Worm (Caenorhabditis elegans) whole organism, L1 larva: ENCODE results near the gene C13A10.2.

Source experiments
- F16B12.6 ChIP-seq: fragments of 150-350 bp; optimal IDR thresholded peaks from 2 replicates; lab custom pipeline; 2014; ENCODE audit warnings: missing biosample characterization, missing genetic modification characterization
- blmp-1 ChIP-seq: fragments of 150-350 bp; optimal IDR thresholded peaks from 2 replicates; lab custom pipeline; 2014; ENCODE audit warnings: missing biosample characterization, missing genetic modification characterization
- ceh-63 ChIP-seq: fragments of 200-800 bp; sonication (Bioruptor generic); optimal IDR thresholded peaks from 2 replicates; lab custom pipeline; 2018; ENCODE audit warnings: mild to moderate bottlenecking, missing genetic modification characterization, missing compliant biosample characterization
- ceh-82 ChIP-seq, 3 experiments: fragments of 150-350 bp in 1 of 3; sonication (generic microtip) in 2 of 3; optimal IDR thresholded peaks; 2 replicates each; lab custom pipeline; 2014 to 2017; ENCODE audit warnings: missing biosample characterization in 3 of 3, missing genetic modification characterization in 3 of 3
- dpl-1 ChIP-seq, 3 experiments: fragments of 150-350 bp in 2 of 3; sonication (generic microtip) in 1 of 3; optimal IDR thresholded peaks; 2 replicates each; lab custom pipeline; 2014 to 2017; ENCODE audit warnings: missing biosample characterization in 3 of 3, missing genetic modification characterization in 3 of 3, missing genetic modification reagents in 3 of 3
- dsc-1 ChIP-seq: sonication (generic microtip); optimal IDR thresholded peaks from 2 replicates; lab custom pipeline; 2016; ENCODE audit warnings: mild to moderate bottlenecking, missing genetic modification characterization, missing compliant biosample characterization
- efl-1 ChIP-seq, 4 experiments: fragments of 150-350 bp; optimal IDR thresholded peaks in 3 of 4; peaks in 1 of 4; 1 replicate in 1 of 4; 2 replicates in 3 of 4; lab custom pipeline; 2014; ENCODE audit warnings: missing biosample characterization in 2 of 4, missing genetic modification characterization in 2 of 4, missing genetic modification reagents in 2 of 4
- elt-2 ChIP-seq: sonication (generic microtip); optimal IDR thresholded peaks from 2 replicates; lab custom pipeline; 2016; ENCODE audit warnings: missing genetic modification characterization, mild to moderate bottlenecking, inconsistent platforms, missing compliant biosample characterization, missing genetic modification reagents
- fos-1 ChIP-seq: fragments of 150-350 bp; optimal IDR thresholded peaks from 2 replicates; lab custom pipeline; 2014; ENCODE audit warnings: missing biosample characterization, missing genetic modification characterization
- lin-14 ChIP-seq: fragments of 200-800 bp; sonication (Bioruptor generic); optimal IDR thresholded peaks from 2 replicates; lab custom pipeline; 2018; ENCODE audit warnings: mild to moderate bottlenecking, missing genetic modification characterization, moderate library complexity, missing compliant biosample characterization
- lsy-2 ChIP-seq, 2 experiments: fragments of 150-350 bp; optimal IDR thresholded peaks; 2 replicates each; lab custom pipeline; 2014; ENCODE audit warnings: missing biosample characterization in 2 of 2, missing genetic modification characterization in 2 of 2
- mab-9 ChIP-seq: fragments of 200-800 bp; sonication (Bioruptor generic); IDR thresholded peaks from 2 replicates; pipeline ENCODE4 v1.3.6; 2022; ENCODE audit warnings: missing genetic modification reagents, missing genetic modification characterization, missing compliant biosample characterization
- mep-1 ChIP-seq: fragments of 150-350 bp; optimal IDR thresholded peaks from 2 replicates; lab custom pipeline; 2014; ENCODE audit warnings: missing biosample characterization, missing genetic modification characterization
- nhr-11 ChIP-seq: fragments of 150-350 bp; optimal IDR thresholded peaks from 2 replicates; lab custom pipeline; 2014; ENCODE audit warnings: missing biosample characterization, missing genetic modification characterization
- nhr-77 ChIP-seq: fragments of 150-350 bp; optimal IDR thresholded peaks from 2 replicates; lab custom pipeline; 2014; ENCODE audit warnings: missing biosample characterization, missing genetic modification characterization
- nhr-90 ChIP-seq: sonication (generic microtip); optimal IDR thresholded peaks from 2 replicates; lab custom pipeline; 2016; ENCODE audit warnings: mild to moderate bottlenecking, missing genetic modification characterization, missing compliant biosample characterization; ENCODE audit not compliant: poor library complexity
- pag-3 ChIP-seq: sonication (generic microtip); optimal IDR thresholded peaks from 2 replicates; lab custom pipeline; 2017; ENCODE audit warnings: missing genetic modification characterization, mild to moderate bottlenecking, missing compliant biosample characterization, antibody characterized with exemption, borderline replicate concordance; ENCODE audit not compliant: insufficient read depth
- skn-1 ChIP-seq: fragments of 150-350 bp; optimal IDR thresholded peaks from 2 replicates; lab custom pipeline; 2014; ENCODE audit warnings: missing biosample characterization, missing genetic modification characterization
- sox-4 ChIP-seq: sonication (generic microtip); optimal IDR thresholded peaks from 2 replicates; lab custom pipeline; 2016; ENCODE audit warnings: missing genetic modification characterization, missing compliant biosample characterization
- tbx-2 ChIP-seq: sonication (generic microtip); optimal IDR thresholded peaks from 2 replicates; lab custom pipeline; 2016; ENCODE audit warnings: missing genetic modification characterization, missing compliant biosample characterization
- unc-30 ChIP-seq: sonication (generic microtip); optimal IDR thresholded peaks from 2 replicates; lab custom pipeline; 2017; ENCODE audit warnings: missing biosample characterization, missing genetic modification characterization
- unc-62 ChIP-seq: fragments of 150-350 bp; optimal IDR thresholded peaks from 2 replicates; lab custom pipeline; 2014; ENCODE audit warnings: missing biosample characterization, missing genetic modification reagents, missing genetic modification characterization
- vab-15 ChIP-seq: sonication (generic microtip); optimal IDR thresholded peaks from 2 replicates; lab custom pipeline; 2017; ENCODE audit warnings: missing genotype, mild to moderate bottlenecking, missing genetic modification characterization, missing compliant biosample characterization
- zag-1 ChIP-seq: fragments of 150-350 bp; optimal IDR thresholded peaks from 2 replicates; lab custom pipeline; 2014; ENCODE audit warnings: missing biosample characterization, missing genetic modification characterization
- zip-4 ChIP-seq: fragments of 200-800 bp; sonication (Bioruptor generic); optimal IDR thresholded peaks from 2 replicates; lab custom pipeline; 2018; ENCODE audit warnings: mild to moderate bottlenecking, missing genetic modification characterization, moderate library complexity, missing compliant biosample characterization
- ztf-4 ChIP-seq: fragments of 150-350 bp; optimal IDR thresholded peaks from 2 replicates; lab custom pipeline; 2014; ENCODE audit warnings: missing biosample characterization, missing genetic modification characterization

C13A10.2 gene

ce11 chrII:1365985-1366384 is 8.2 kb upstream of the C13A10.2 start:
- no peak for TF ChIP-seq skn-1 (tag; lab: Kevin White, UChicago)
- TF ChIP-seq nhr-77 (tag; lab: Kevin White, UChicago): no peak
- TF ChIP-seq unc-62 (GFP tag; lab: Kevin White, UChicago): no peak
- TF ChIP-seq tbx-2 (tag; lab: Kevin White, UChicago): no peak
- no peak for TF ChIP-seq sox-4 (tag; lab: Kevin White, UChicago)
- TF ChIP-seq elt-2 (tag; lab: Kevin White, UChicago): no peak
- TF ChIP-seq unc-30 (tag; lab: Kevin White, UChicago): no peak

ce11 chrII:1362423-1362822 is 4.6 kb upstream of the C13A10.2 start:
- TF ChIP-seq zag-1 (tag; lab: Kevin White, UChicago) (no peak), ceh-63 (GFP tag; lab: Kevin White, UChicago) (no peak), vab-15 (tag; lab: Kevin White, UChicago) (no peak)

- TF ChIP-seq ceh-82 (tag; optimal IDR thresholded peaks at IDR 0.05; lab: Kevin White, UChicago): no peak
- TF ChIP-seq nhr-11 (tag; lab: Kevin White, UChicago): no peak
- TF ChIP-seq vab-15 (tag; lab: Kevin White, UChicago): no peak
- no peak for TF ChIP-seq nhr-90 (tag; lab: Kevin White, UChicago)
- TF ChIP-seq ztf-4 (tag; lab: Kevin White, UChicago): no peak
Measured at ce11 chrII:1360257-1360656, 2.5 kb upstream of the C13A10.2 start.

- TF ChIP-seq efl-1 (optimal IDR thresholded peaks at IDR 0.05; lab: Kevin White, UChicago) (peak in 1 of 2 experiments; percentile 54), efl-1 (GFP tag; optimal IDR thresholded peaks at IDR 0.05 in 1 of 2; lab: Kevin White, UChicago) (peak in 1 of 2 experiments; percentile 59), fos-1 (no peak)
Measured at ce11 chrII:1357262-1357661, 543 bp downstream of the C13A10.2 start.

ce11 chrII:1355480-1355879 is 2.3 kb downstream of the C13A10.2 start, which contains the start of gene C13A10.1:
C13A10.1 (minus strand) TSS chrII:1355649.
- peak; percentile 38 for TF ChIP-seq elt-2 (tag; lab: Kevin White, UChicago)
- no peak for TF ChIP-seq blmp-1 (tag; lab: Kevin White, UChicago)

ce11 chrII:1344524-1345119 is 13.2 kb downstream of the C13A10.2 start:
- TF ChIP-seq mep-1 (tag; lab: Kevin White, UChicago): no peak
- no peak for TF ChIP-seq pag-3 (tag; lab: Kevin White, UChicago)
- peak; percentile 67 for TF ChIP-seq zip-4
- TF ChIP-seq mab-9: no peak
- TF ChIP-seq dpl-1 (GFP tag; optimal IDR thresholded peaks at IDR 0.05; lab: Kevin White, UChicago): peak in 1 of 3 experiments; percentile 11
- no peak for TF ChIP-seq efl-1 (optimal IDR thresholded peaks at IDR 0.05; lab: Kevin White, UChicago)
- TF ChIP-seq efl-1 (GFP tag; optimal IDR thresholded peaks at IDR 0.05 in 1 of 2; lab: Kevin White, UChicago): peak in 1 of 2 experiments; percentile 2
- TF ChIP-seq lsy-2 (tag; optimal IDR thresholded peaks at IDR 0.05; lab: Kevin White, UChicago): peak in 1 of 2 experiments; percentile 6
- TF ChIP-seq lin-14 (GFP tag; lab: Kevin White, UChicago): peak; percentile 49
- peak; percentile 20 for TF ChIP-seq zag-1 (tag; lab: Kevin White, UChicago)
- TF ChIP-seq, all 84 proteins: peak for 6

- TF ChIP-seq F16B12.6 (tag; lab: Kevin White, UChicago) (no peak), lin-14 (GFP tag; lab: Kevin White, UChicago) (peak; percentile 32), nhr-77 (tag; lab: Kevin White, UChicago) (no peak), dsc-1 (tag; lab: Kevin White, UChicago) (no peak)
Measured at ce11 chrII:1343748-1344147, 14.1 kb downstream of the C13A10.2 start.
